Fruit fly (Drosophila melanogaster) whole organism, prepupa: ENCODE data around the gene CG43057.

Experiments used
- Blimp-1 ChIP-seq: fragments of 200-800 bp; sonication (Bioruptor generic); optimal IDR thresholded peaks from 3 replicates; lab custom pipeline; 2017; ENCODE audit warnings: missing biosample characterization, missing genetic modification characterization, mild to moderate bottlenecking, moderate library complexity, missing genetic modification reagents
- CG10631 ChIP-seq: fragments of 200-800 bp; sonication (Bioruptor generic); optimal IDR thresholded peaks from 2 replicates; lab custom pipeline; 2016; ENCODE audit warnings: missing biosample characterization, missing genetic modification characterization
- CG10669 ChIP-seq: fragments of 200-800 bp; sonication (Bioruptor generic); optimal IDR thresholded peaks from 3 replicates; lab custom pipeline; 2018; ENCODE audit warnings: missing biosample characterization, mild to moderate bottlenecking, missing genetic modification characterization, moderate library complexity
- CG11294 ChIP-seq: fragments of 200-800 bp; sonication (Bioruptor generic); IDR thresholded peaks from 2 replicates; pipeline ENCODE4 v1.3.6; 2022; ENCODE audit warnings: missing biosample characterization, missing genetic modification characterization
- CG11762 ChIP-seq: fragments of 200-800 bp; sonication (Bioruptor generic); optimal IDR thresholded peaks from 3 replicates; lab custom pipeline; 2016; ENCODE audit warnings: missing biosample characterization, missing genetic modification characterization; ENCODE audit not compliant: insufficient read depth
- CG11902 ChIP-seq: fragments of 200-800 bp; sonication (Bioruptor generic); optimal IDR thresholded peaks from 3 replicates; lab custom pipeline; 2016; ENCODE audit warnings: missing biosample characterization, missing genetic modification characterization
- CG15336 ChIP-seq: fragments of 200-800 bp; sonication (Bioruptor generic); IDR thresholded peaks from 2 replicates; pipeline ENCODE4 v1.3.6; 2022; ENCODE audit warnings: missing biosample characterization, missing genetic modification characterization
- CG1621 ChIP-seq: fragments of 200-800 bp; sonication (Bioruptor generic); optimal IDR thresholded peaks from 3 replicates; lab custom pipeline; 2018; ENCODE audit warnings: missing biosample characterization, mild to moderate bottlenecking, missing genetic modification characterization
- CG16779 ChIP-seq: fragments of 200-800 bp; sonication (Bioruptor generic); optimal IDR thresholded peaks from 3 replicates; lab custom pipeline; 2017; ENCODE audit warnings: missing biosample characterization, mild to moderate bottlenecking, missing genetic modification characterization
- CG32006 ChIP-seq: fragments of 200-800 bp; sonication (Bioruptor generic); optimal IDR thresholded peaks from 3 replicates; lab custom pipeline; 2017; ENCODE audit warnings: missing biosample characterization, mild to moderate bottlenecking, missing genetic modification characterization
- CG34406 ChIP-seq: fragments of 200-800 bp; sonication (Bioruptor generic); optimal IDR thresholded peaks from 3 replicates; lab custom pipeline; 2016; ENCODE audit warnings: missing biosample characterization, missing genetic modification characterization
- CG3919 ChIP-seq: fragments of 200-800 bp; sonication (Bioruptor generic); optimal IDR thresholded peaks from 3 replicates; lab custom pipeline; 2016; ENCODE audit warnings: missing biosample characterization, missing genetic modification characterization
- CG4318 ChIP-seq: fragments of 200-800 bp; sonication (Bioruptor generic); optimal IDR thresholded peaks from 3 replicates; lab custom pipeline; 2017; ENCODE audit warnings: missing biosample characterization, mild to moderate bottlenecking, missing genetic modification characterization
- CG6276 ChIP-seq: fragments of 200-800 bp; sonication (Bioruptor generic); optimal IDR thresholded peaks from 2 replicates; lab custom pipeline; 2017; ENCODE audit warnings: missing biosample characterization, mild to moderate bottlenecking, missing genetic modification characterization
- CG6808 ChIP-seq: fragments of 200-800 bp; sonication (Bioruptor generic); optimal IDR thresholded peaks from 3 replicates; lab custom pipeline; 2017; ENCODE audit warnings: missing biosample characterization, missing genetic modification characterization, mild to moderate bottlenecking, moderate library complexity, missing genetic modification reagents
- CG6854 ChIP-seq: fragments of 200-800 bp; sonication (Bioruptor generic); optimal IDR thresholded peaks from 2 replicates; lab custom pipeline; 2017; ENCODE audit warnings: missing biosample characterization, mild to moderate bottlenecking, missing genetic modification characterization
- CG7368 ChIP-seq: fragments of 200-800 bp; sonication (Bioruptor generic); optimal IDR thresholded peaks from 3 replicates; lab custom pipeline; 2016; ENCODE audit warnings: missing biosample characterization, missing genetic modification characterization
- CG8319 ChIP-seq: fragments of 200-800 bp; sonication (Bioruptor generic); optimal IDR thresholded peaks from 3 replicates; lab custom pipeline; 2016; ENCODE audit warnings: missing biosample characterization, missing genetic modification characterization
- CG8632 ChIP-seq: fragments of 200-800 bp; sonication (Bioruptor generic); optimal IDR thresholded peaks from 3 replicates; lab custom pipeline; 2016; ENCODE audit warnings: missing biosample characterization, missing genetic modification characterization
- CG9139 ChIP-seq: fragments of 200-800 bp; sonication (Bioruptor generic); optimal IDR thresholded peaks from 3 replicates; lab custom pipeline; 2017; ENCODE audit warnings: missing biosample characterization, mild to moderate bottlenecking, missing genetic modification characterization
- Eip75B ChIP-seq: fragments of 200-800 bp; sonication (Bioruptor generic); optimal IDR thresholded peaks from 3 replicates; lab custom pipeline; 2016; ENCODE audit warnings: missing biosample characterization, missing genetic modification characterization
- Eip78C ChIP-seq: fragments of 200-800 bp; sonication (Bioruptor generic); peaks from one replicate; lab custom pipeline; 2016; ENCODE audit warnings: missing biosample characterization, missing genetic modification characterization
- Eip93F ChIP-seq: fragments of 200-800 bp; sonication (Bioruptor generic); optimal IDR thresholded peaks from 2 replicates; lab custom pipeline; 2016; ENCODE audit warnings: missing biosample characterization, mild to moderate bottlenecking, missing genetic modification characterization
- Gug ChIP-seq: fragments of 200-800 bp; sonication (Bioruptor generic); IDR thresholded peaks from 2 replicates; pipeline ENCODE4 v1.3.6; 2022; ENCODE audit warnings: missing biosample characterization, missing genetic modification characterization
- Hr38 ChIP-seq: sonication (Bioruptor generic); optimal IDR thresholded peaks from 2 replicates; lab custom pipeline; 2016; ENCODE audit warnings: missing biosample characterization, missing genetic modification characterization
- Hr39 ChIP-seq: fragments of 200-800 bp; sonication (Bioruptor generic); optimal IDR thresholded peaks from 2 replicates; lab custom pipeline; 2016; ENCODE audit warnings: missing biosample characterization, missing genetic modification characterization
- Hr4 ChIP-seq: fragments of 200-800 bp; sonication (Bioruptor generic); optimal IDR thresholded peaks from 3 replicates; lab custom pipeline; 2016; ENCODE audit warnings: missing biosample characterization, missing genetic modification characterization
- Lpt ChIP-seq: fragments of 200-800 bp; sonication (Bioruptor generic); optimal IDR thresholded peaks from 3 replicates; lab custom pipeline; 2016; ENCODE audit warnings: missing biosample characterization, missing genetic modification characterization
- Met ChIP-seq: fragments of 200-800 bp; sonication (Bioruptor generic); optimal IDR thresholded peaks from 3 replicates; lab custom pipeline; 2016; ENCODE audit warnings: missing biosample characterization, missing genetic modification characterization
- Smox ChIP-seq: fragments of 200-800 bp; sonication (Bioruptor generic); optimal IDR thresholded peaks from 3 replicates; lab custom pipeline; 2016; ENCODE audit warnings: missing biosample characterization, missing genetic modification characterization
- Sox102F ChIP-seq: fragments of 200-800 bp; sonication (Bioruptor generic); optimal IDR thresholded peaks from 2 replicates; lab custom pipeline; 2016; ENCODE audit warnings: missing biosample characterization, mild to moderate bottlenecking, missing genetic modification characterization
- Sox14 ChIP-seq: fragments of 200-800 bp; sonication (Bioruptor generic); optimal IDR thresholded peaks from 3 replicates; lab custom pipeline; 2016; ENCODE audit warnings: missing biosample characterization, missing genetic modification characterization
- achi ChIP-seq: fragments of 200-800 bp; sonication (Bioruptor generic); optimal IDR thresholded peaks from 3 replicates; lab custom pipeline; 2016; ENCODE audit warnings: missing biosample characterization, missing genetic modification characterization
- acj6 ChIP-seq: fragments of 200-800 bp; sonication (Bioruptor generic); optimal IDR thresholded peaks from 3 replicates; lab custom pipeline; 2016; ENCODE audit warnings: missing biosample characterization, missing genetic modification characterization
- dac ChIP-seq: fragments of 200-800 bp; sonication (Bioruptor generic); optimal IDR thresholded peaks from 2 replicates; lab custom pipeline; 2017; ENCODE audit warnings: missing biosample characterization, mild to moderate bottlenecking, missing genetic modification characterization
- dsx ChIP-seq: fragments of 200-800 bp; optimal IDR thresholded peaks from 3 replicates; lab custom pipeline; 2019; ENCODE audit warnings: missing biosample characterization, mild to moderate bottlenecking, missing genetic modification characterization, moderate library complexity; ENCODE audit not compliant: poor library complexity, severe bottlenecking
- eg ChIP-seq: fragments of 200-800 bp; sonication (Bioruptor generic); IDR thresholded peaks from 3 replicates; pipeline ENCODE4 v1.3.6; 2022; ENCODE audit warnings: missing biosample characterization, missing genetic modification characterization
- esn ChIP-seq: fragments of 200-800 bp; sonication (Bioruptor generic); optimal IDR thresholded peaks from 2 replicates; lab custom pipeline; 2016; ENCODE audit warnings: missing biosample characterization, mild to moderate bottlenecking, missing genetic modification characterization, moderate library complexity
- fd59A ChIP-seq: fragments of 200-800 bp; sonication (Bioruptor generic); optimal IDR thresholded peaks from 2 replicates; lab custom pipeline; 2017; ENCODE audit warnings: missing biosample characterization, mild to moderate bottlenecking, missing genetic modification characterization, missing genetic modification reagents
- fd85E ChIP-seq: fragments of 200-800 bp; sonication (Bioruptor generic); optimal IDR thresholded peaks from 3 replicates; lab custom pipeline; 2016; ENCODE audit warnings: missing biosample characterization, missing genetic modification characterization
- fkh ChIP-seq: fragments of 200-800 bp; sonication (Bioruptor generic); optimal IDR thresholded peaks from 3 replicates; lab custom pipeline; 2017; ENCODE audit warnings: missing biosample characterization, mild to moderate bottlenecking, missing genetic modification characterization, moderate library complexity
- lz ChIP-seq: fragments of 200-800 bp; sonication (Bioruptor generic); optimal IDR thresholded peaks from 3 replicates; lab custom pipeline; 2016; ENCODE audit warnings: missing biosample characterization, missing genetic modification characterization
- pdm3 ChIP-seq: fragments of 200-800 bp; sonication (Bioruptor generic); optimal IDR thresholded peaks from 3 replicates; lab custom pipeline; 2016; ENCODE audit warnings: missing biosample characterization, missing genetic modification characterization
- salr ChIP-seq, 2 experiments: fragments of 200-800 bp; sonication (Bioruptor generic); optimal IDR thresholded peaks; 3 replicates each; lab custom pipeline; 2016 to 2018; ENCODE audit warnings: missing biosample characterization in 2 of 2, missing genetic modification characterization in 2 of 2, mild to moderate bottlenecking in 1 of 2
- spab ChIP-seq: fragments of 200-800 bp; sonication (Bioruptor generic); optimal IDR thresholded peaks from 2 replicates; lab custom pipeline; 2017; ENCODE audit warnings: missing biosample characterization, mild to moderate bottlenecking, missing genetic modification characterization, missing genetic modification reagents
- ss ChIP-seq, 2 experiments: fragments of 200-800 bp; sonication (Bioruptor generic); optimal IDR thresholded peaks; 2 replicates in 1 of 2; 3 replicates in 1 of 2; lab custom pipeline; 2017 to 2018; ENCODE audit warnings: mild to moderate bottlenecking in 2 of 2, missing biosample characterization in 2 of 2, missing genetic modification characterization in 2 of 2, moderate library complexity in 1 of 2
- svp ChIP-seq: fragments of 200-800 bp; sonication (Bioruptor generic); peaks from one replicate; lab custom pipeline; 2016; ENCODE audit warnings: missing biosample characterization, missing genetic modification characterization
- vri ChIP-seq: fragments of 200-800 bp; sonication (Bioruptor generic); optimal IDR thresholded peaks from 3 replicates; lab custom pipeline; 2016; ENCODE audit warnings: missing biosample characterization, mild to moderate bottlenecking, missing genetic modification characterization

CG43057 gene

DNA sequence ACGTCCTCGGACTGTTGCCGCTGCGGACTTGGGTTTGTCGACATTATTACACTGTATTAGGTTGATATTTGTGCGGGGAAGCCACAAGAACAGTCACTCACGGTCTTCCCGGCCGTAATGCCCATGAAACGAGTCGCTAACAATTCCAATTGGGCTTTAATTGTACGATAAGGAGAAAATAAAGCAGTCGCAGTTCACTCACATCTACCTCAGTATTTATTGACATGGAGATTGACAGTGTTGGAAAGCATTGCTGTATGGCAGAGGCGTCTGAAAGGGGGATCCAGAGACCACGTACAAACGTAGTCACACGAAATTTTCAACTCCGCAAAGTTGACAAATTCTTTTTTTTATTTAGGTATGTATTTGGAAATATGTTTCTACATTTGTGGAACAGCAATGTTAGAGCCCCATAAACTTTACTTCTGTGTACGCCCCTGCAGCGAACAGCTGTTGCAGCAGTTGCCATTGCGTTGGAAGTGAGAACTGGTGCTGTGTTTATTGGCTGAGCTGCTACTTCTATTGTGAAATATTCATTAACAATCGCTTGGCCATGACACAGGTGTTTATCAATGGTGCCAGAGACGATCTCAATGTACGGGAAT lies 31.0 kb downstream of the CG43057 start, which contains the start of the genes CG8372 and CG8360 (continued):
- TF ChIP-seq dsx (GFP tag; lab: Kevin White, UChicago) (peak; percentile 97), Smox (GFP tag; lab: Kevin White, UChicago) (peak; percentile 99), salr (GFP tag; optimal IDR thresholded peaks at IDR 0.05; lab: Kevin White, UChicago) (peak; percentile 98 to 99), CG4318 (GFP tag; lab: Kevin White, UChicago) (peak; percentile 98), spab (peak; percentile 99), fd85E (peak; percentile 98), CG8319 (peak; percentile 99), Gug (peak; percentile 99), Hr39 (GFP tag; lab: Kevin White, UChicago) (peak; percentile 100), Eip75B (GFP tag; lab: Kevin White, UChicago) (peak; percentile 99), vri (GFP tag; lab: Kevin White, UChicago) (peak; percentile 99), CG11902 (GFP tag; lab: Kevin White, UChicago) (peak; percentile 99), lz (peak; percentile 100), CG16779 (peak; percentile 98), CG6808 (GFP tag; lab: Kevin White, UChicago) (peak; percentile 98), Eip93F (GFP tag; lab: Kevin White, UChicago) (peak; percentile 99), CG15336 (GFP tag; lab: Robert Waterston, UW) (peak; percentile 99), ss (GFP tag; optimal IDR thresholded peaks at IDR 0.05; lab: Kevin White, UChicago) (peak; percentile 98 to 99), dac (GFP tag; lab: Kevin White, UChicago) (peak; percentile 99), CG32006 (GFP tag; lab: Kevin White, UChicago) (peak; percentile 99), Met (GFP tag; lab: Kevin White, UChicago) (peak; percentile 99), CG3919 (GFP tag; lab: Kevin White, UChicago) (peak; percentile 100), Sox102F (GFP tag; lab: Kevin White, UChicago) (peak; percentile 100), svp (GFP tag; lab: Kevin White, UChicago) (peak; percentile 100), Sox14 (GFP tag; lab: Kevin White, UChicago) (peak; percentile 100), Hr4 (GFP tag; lab: Kevin White, UChicago) (peak; percentile 100), CG7368 (GFP tag; lab: Kevin White, UChicago) (peak; percentile 99), achi (GFP tag; lab: Kevin White, UChicago) (peak; percentile 99), CG11294 (GFP tag; lab: Robert Waterston, UW) (peak; percentile 99), Blimp-1 (GFP tag; lab: Kevin White, UChicago) (peak; percentile 96), CG6854 (GFP tag; lab: Kevin White, UChicago) (peak; percentile 99), fd59A (GFP tag; lab: Kevin White, UChicago) (peak; percentile 99), acj6 (peak; percentile 100), CG10631 (GFP tag; lab: Kevin White, UChicago) (peak; percentile 100), Eip78C (GFP tag; lab: Kevin White, UChicago) (peak; percentile 100), CG9139 (peak; percentile 98), eg (GFP tag; lab: Robert Waterston, UW) (peak; percentile 99), CG8632 (peak; percentile 99)

dm6 chr2L:8211070-8211469 lies 32.7 kb downstream of the CG43057 start, which contains the start of gene Ssb-c31a:
Gene Ssb-c31a (plus strand): TSS chr2L:8211347.
- TF ChIP-seq Hr38 = no peak
- TF ChIP-seq Eip93F (GFP tag; lab: Kevin White, UChicago) = no peak
- no peak for TF ChIP-seq CG4318 (GFP tag; lab: Kevin White, UChicago)
- TF ChIP-seq CG11762 (GFP tag; lab: Kevin White, UChicago) = peak; percentile 7
- TF ChIP-seq Sox14 (GFP tag; lab: Kevin White, UChicago) = peak; percentile 65
- no peak for TF ChIP-seq CG15336 (GFP tag; lab: Robert Waterston, UW)
- no peak for TF ChIP-seq CG8632
- no peak for TF ChIP-seq CG7368 (GFP tag; lab: Kevin White, UChicago)
- TF ChIP-seq Lpt = no peak
- peak; percentile 50 for TF ChIP-seq CG6808 (GFP tag; lab: Kevin White, UChicago)
- no peak for TF ChIP-seq CG1621 (tag; lab: Kevin White, UChicago)
- peak; percentile 4 for TF ChIP-seq CG34406 (GFP tag; lab: Kevin White, UChicago)
- TF ChIP-seq CG11902 (GFP tag; lab: Kevin White, UChicago) = no peak
- peak; percentile 64 for TF ChIP-seq CG3919 (GFP tag; lab: Kevin White, UChicago)
- TF ChIP-seq pdm3 (GFP tag; lab: Kevin White, UChicago) = peak; percentile 61
- peak; percentile 57 for TF ChIP-seq Smox (GFP tag; lab: Kevin White, UChicago)
- TF ChIP-seq CG32006 (GFP tag; lab: Kevin White, UChicago) = peak; percentile 5
- TF ChIP-seq esn (GFP tag; lab: Kevin White, UChicago) = peak; percentile 72
- peak; percentile 87 for TF ChIP-seq Eip78C (GFP tag; lab: Kevin White, UChicago)
- peak in 1 of 2 experiments; percentile 7 for TF ChIP-seq salr (GFP tag; optimal IDR thresholded peaks at IDR 0.05; lab: Kevin White, UChicago)
- peak; percentile 26 for TF ChIP-seq CG10669 (GFP tag; lab: Kevin White, UChicago)
- TF ChIP-seq Sox102F (GFP tag; lab: Kevin White, UChicago) = peak; percentile 66
- TF ChIP-seq CG6276 (GFP tag; lab: Kevin White, UChicago) = no peak
- TF ChIP-seq fkh (GFP tag; lab: Kevin White, UChicago) = no peak
